Worm (Caenorhabditis elegans) whole organism, L2 larva: ENCODE measurements around the gene tmc-2.

Source experiments
- C34F6.9 ChIP-seq: fragments of 150-350 bp; optimal IDR thresholded peaks from 2 replicates; lab custom pipeline; 2014; ENCODE audit warnings: missing biosample characterization, missing genetic modification characterization
- Y55F3AM.14 ChIP-seq: fragments of 200-800 bp; sonication (Bioruptor generic); optimal IDR thresholded peaks from 2 replicates; lab custom pipeline; 2018; ENCODE audit warnings: mild to moderate bottlenecking, missing genetic modification characterization, missing compliant biosample characterization
- alr-1 ChIP-seq: fragments of 150-350 bp; optimal IDR thresholded peaks from 2 replicates; lab custom pipeline; 2014; ENCODE audit warnings: missing biosample characterization, missing genetic modification characterization
- ama-1 ChIP-seq: fragments of 150-350 bp; optimal IDR thresholded peaks from 2 replicates; lab custom pipeline; 2018; ENCODE audit warnings: inconsistent platforms
- blmp-1 ChIP-seq: sonication (generic microtip); optimal IDR thresholded peaks from 2 replicates; lab custom pipeline; 2017; ENCODE audit warnings: missing genetic modification characterization, mild to moderate bottlenecking, missing compliant biosample characterization, antibody characterized with exemption, moderate library complexity; ENCODE audit not compliant: insufficient read depth
- ceh-82 ChIP-seq: fragments of 150-350 bp; optimal IDR thresholded peaks from 2 replicates; lab custom pipeline; 2014; ENCODE audit warnings: missing biosample characterization, missing genetic modification characterization
- crh-2 ChIP-seq: sonication (generic microtip); optimal IDR thresholded peaks from 2 replicates; lab custom pipeline; 2017; ENCODE audit warnings: missing biosample characterization, missing genetic modification characterization
- egl-27 ChIP-seq: sonication (generic microtip); optimal IDR thresholded peaks from 3 replicates; lab custom pipeline; 2017; ENCODE audit warnings: missing biosample characterization, missing genetic modification reagents, missing genetic modification characterization
- elt-1 ChIP-seq: fragments of 150-350 bp; optimal IDR thresholded peaks from 2 replicates; lab custom pipeline; 2014; ENCODE audit warnings: missing biosample characterization, missing genetic modification characterization
- elt-3 ChIP-seq: sonication (generic microtip); optimal IDR thresholded peaks from 2 replicates; lab custom pipeline; 2017; ENCODE audit warnings: missing biosample characterization, missing genetic modification characterization
- fos-1 ChIP-seq: fragments of 150-350 bp; optimal IDR thresholded peaks from 2 replicates; lab custom pipeline; 2014; ENCODE audit warnings: missing biosample characterization, missing genetic modification characterization
- gmeb-1 ChIP-seq: fragments of 150-350 bp; optimal IDR thresholded peaks from 2 replicates; lab custom pipeline; 2014; ENCODE audit warnings: missing biosample characterization, missing genetic modification characterization
- lin-11 ChIP-seq: fragments of 150-350 bp; sonication (generic microtip); optimal IDR thresholded peaks from 2 replicates; lab custom pipeline; 2014; ENCODE audit warnings: missing biosample characterization, missing genetic modification characterization, inconsistent platforms, mixed read lengths
- lin-13 ChIP-seq: fragments of 150-350 bp; optimal IDR thresholded peaks from 2 replicates; lab custom pipeline; 2014; ENCODE audit warnings: missing biosample characterization, missing genetic modification reagents, missing genetic modification characterization
- lsy-2 ChIP-seq, 2 experiments: fragments of 150-350 bp in 1 of 2; sonication (generic microtip) in 1 of 2; optimal IDR thresholded peaks; 2 replicates each; lab custom pipeline; 2014 to 2017; ENCODE audit warnings: missing biosample characterization in 2 of 2, missing genetic modification characterization in 2 of 2
- mab-5 ChIP-seq: fragments of 150-350 bp; optimal IDR thresholded peaks from 2 replicates; lab custom pipeline; 2014; ENCODE audit warnings: missing biosample characterization, missing genetic modification characterization
- mdl-1 ChIP-seq, 2 experiments: fragments of 150-350 bp in 1 of 2; sonication (generic microtip) in 1 of 2; optimal IDR thresholded peaks; 2 replicates each; lab custom pipeline; 2017; ENCODE audit warnings: missing biosample characterization in 2 of 2, missing genetic modification characterization in 2 of 2
- nhr-10 ChIP-seq: sonication (generic microtip); optimal IDR thresholded peaks from 2 replicates; lab custom pipeline; 2017; ENCODE audit warnings: missing biosample characterization, missing genetic modification characterization
- nhr-11 ChIP-seq: fragments of 150-350 bp; optimal IDR thresholded peaks from 2 replicates; lab custom pipeline; 2014; ENCODE audit warnings: missing biosample characterization, missing genetic modification characterization
- nhr-129 ChIP-seq: fragments of 150-350 bp; optimal IDR thresholded peaks from 2 replicates; lab custom pipeline; 2014; ENCODE audit warnings: missing biosample characterization, missing genetic modification characterization
- nhr-21 ChIP-seq: fragments of 150-350 bp; optimal IDR thresholded peaks from 2 replicates; lab custom pipeline; 2014; ENCODE audit warnings: missing biosample characterization, missing genetic modification characterization
- nhr-237 ChIP-seq: fragments of 150-350 bp; optimal IDR thresholded peaks from 2 replicates; lab custom pipeline; 2014; ENCODE audit warnings: missing biosample characterization, missing genetic modification characterization
- nhr-25 ChIP-seq: fragments of 150-350 bp; sonication (generic microtip); optimal IDR thresholded peaks from 3 replicates; lab custom pipeline; 2014; ENCODE audit warnings: missing biosample characterization, missing genetic modification characterization
- nhr-6 ChIP-seq: fragments of 150-350 bp; optimal IDR thresholded peaks from 2 replicates; lab custom pipeline; 2014; ENCODE audit warnings: missing biosample characterization, missing genetic modification characterization
- nhr-77 ChIP-seq: fragments of 150-350 bp; optimal IDR thresholded peaks from 2 replicates; lab custom pipeline; 2014; ENCODE audit warnings: missing biosample characterization, missing genetic modification characterization
- peb-1 ChIP-seq: fragments of 150-350 bp; optimal IDR thresholded peaks from 2 replicates; lab custom pipeline; 2014; ENCODE audit warnings: missing biosample characterization, missing genetic modification characterization
- sem-4 ChIP-seq: fragments of 150-350 bp; optimal IDR thresholded peaks from 2 replicates; lab custom pipeline; 2014; ENCODE audit warnings: missing biosample characterization, missing genetic modification reagents, missing genetic modification characterization
- sma-9 ChIP-seq, 2 experiments: fragments of 150-350 bp in 1 of 2; sonication (generic microtip) in 1 of 2; optimal IDR thresholded peaks; 2 replicates each; lab custom pipeline; 2014 to 2016; ENCODE audit warnings: missing genetic modification characterization in 2 of 2, mild to moderate bottlenecking in 1 of 2, missing biosample characterization in 1 of 2, missing compliant biosample characterization in 1 of 2, missing genetic modification reagents in 1 of 2, moderate library complexity in 1 of 2
- snpc-4 ChIP-seq: fragments of 150-350 bp; optimal IDR thresholded peaks from 2 replicates; lab custom pipeline; 2014; ENCODE audit warnings: missing biosample characterization, missing genetic modification characterization
- unc-39 ChIP-seq: fragments of 150-350 bp; optimal IDR thresholded peaks from 2 replicates; lab custom pipeline; 2014; ENCODE audit warnings: missing biosample characterization, missing genetic modification characterization
- unc-55 ChIP-seq: fragments of 150-350 bp; sonication (generic microtip); optimal IDR thresholded peaks from 3 replicates; lab custom pipeline; 2014; ENCODE audit warnings: missing biosample characterization, missing genetic modification reagents, missing genetic modification characterization
- unc-62 ChIP-seq: fragments of 150-350 bp; optimal IDR thresholded peaks from 2 replicates; lab custom pipeline; 2014; ENCODE audit warnings: missing biosample characterization, missing genetic modification reagents, missing genetic modification characterization
- zag-1 ChIP-seq: fragments of 150-350 bp; optimal IDR thresholded peaks from 2 replicates; lab custom pipeline; 2014; ENCODE audit warnings: missing biosample characterization, missing genetic modification characterization
- ztf-11 ChIP-seq: sonication (generic microtip); optimal IDR thresholded peaks from 2 replicates; lab custom pipeline; 2017; ENCODE audit warnings: missing biosample characterization, missing genetic modification characterization
- ztf-4 ChIP-seq: fragments of 150-350 bp; optimal IDR thresholded peaks from 2 replicates; lab custom pipeline; 2014; ENCODE audit warnings: missing biosample characterization, missing genetic modification characterization

tmc-2 gene

ce11 chrX:9337832-9338231 lies 34.3 kb downstream of the tmc-2 start (continued):
- TF ChIP-seq snpc-4 = peak; percentile 8
- TF ChIP-seq, all 48 proteins: peak for 22

DNA sequence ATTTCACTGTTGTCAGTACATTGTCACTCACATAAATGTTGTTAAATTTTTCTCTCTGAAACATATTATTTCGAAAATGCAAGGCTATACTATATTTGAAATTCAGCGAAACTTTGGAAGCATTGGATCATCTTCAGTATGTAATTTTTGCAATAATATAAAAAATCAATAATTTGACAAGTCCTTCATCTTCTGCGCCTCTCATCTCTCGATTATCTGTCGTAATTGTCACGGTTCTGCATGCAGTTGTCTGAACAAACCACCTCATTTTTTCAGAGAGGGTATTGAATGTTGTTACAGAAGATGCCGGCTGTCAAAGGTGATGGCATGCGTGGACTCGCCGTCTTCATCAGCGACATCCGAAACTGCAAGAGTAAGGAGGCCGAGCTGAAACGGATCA lies 34.9 kb downstream of the tmc-2 start, which contains the start of gene apa-2:
Gene apa-2 (plus strand): TSS at position 301 of the 400 bp plus-strand sequence.
- TF ChIP-seq alr-1 (tag; lab: Kevin White, UChicago) (no peak), elt-3 (tag; lab: Kevin White, UChicago) (no peak), ceh-82 (tag; lab: Kevin White, UChicago) (no peak), nhr-77 (tag; lab: Kevin White, UChicago) (no peak), peb-1 (no peak), unc-62 (GFP tag; lab: Kevin White, UChicago) (no peak), crh-2 (tag; lab: Kevin White, UChicago) (no peak), ama-1 (lab: Kevin White, UChicago) (no peak), elt-1 (tag; lab: Kevin White, UChicago) (no peak)
- TF ChIP-seq, all 48 proteins: peak for 0

ce11 chrX:9347380-9347979 lies 44.0 kb downstream of the tmc-2 start, which contains the start of gene oga-1:
TSS of gene oga-1 (minus strand) at chrX:9347430.
- TF ChIP-seq snpc-4 (no peak), unc-55 (GFP tag; lab: Kevin White, UChicago) (peak; percentile 71), mdl-1 (tag; optimal IDR thresholded peaks at IDR 0.05; lab: Kevin White, UChicago) (peak; percentile 87 to 88), nhr-21 (tag; lab: Kevin White, UChicago) (peak; percentile 60), fos-1 (peak; percentile 77), lin-13 (GFP tag; lab: Kevin White, UChicago) (peak; percentile 60), gmeb-1 (tag; lab: Kevin White, UChicago) (no peak), alr-1 (tag; lab: Kevin White, UChicago) (no peak), ceh-82 (tag; lab: Kevin White, UChicago) (no peak), ztf-11 (tag; lab: Kevin White, UChicago) (no peak), unc-39 (no peak), ztf-4 (tag; lab: Kevin White, UChicago) (peak; percentile 54), nhr-10 (tag; lab: Kevin White, UChicago) (no peak), nhr-237 (tag; lab: Kevin White, UChicago) (no peak), lsy-2 (tag; optimal IDR thresholded peaks at IDR 0.05; lab: Kevin White, UChicago) (peak in 1 of 2 experiments; percentile 83), zag-1 (tag; lab: Kevin White, UChicago) (peak; percentile 4), blmp-1 (peak; percentile 24), Y55F3AM.14 (no peak), nhr-6 (tag; lab: Kevin White, UChicago) (peak; percentile 11), sma-9 (GFP tag; optimal IDR thresholded peaks at IDR 0.05; lab: Kevin White, UChicago) (peak; percentile 70), sma-9 (tag; optimal IDR thresholded peaks at IDR 0.05; lab: Kevin White, UChicago) (no peak), elt-3 (tag; lab: Kevin White, UChicago) (no peak), sem-4 (peak; percentile 11), nhr-25 (tag; lab: Kevin White, UChicago) (peak; percentile 73), nhr-11 (tag; lab: Kevin White, UChicago) (no peak), lin-11 (peak; percentile 33), mab-5 (tag; lab: Kevin White, UChicago) (peak; percentile 39), egl-27 (tag; lab: Kevin White, UChicago) (peak; percentile 18), crh-2 (tag; lab: Kevin White, UChicago) (peak; percentile 92), nhr-129 (tag; lab: Kevin White, UChicago) (peak; percentile 95), C34F6.9 (tag; lab: Kevin White, UChicago) (peak; percentile 94)

DNA sequence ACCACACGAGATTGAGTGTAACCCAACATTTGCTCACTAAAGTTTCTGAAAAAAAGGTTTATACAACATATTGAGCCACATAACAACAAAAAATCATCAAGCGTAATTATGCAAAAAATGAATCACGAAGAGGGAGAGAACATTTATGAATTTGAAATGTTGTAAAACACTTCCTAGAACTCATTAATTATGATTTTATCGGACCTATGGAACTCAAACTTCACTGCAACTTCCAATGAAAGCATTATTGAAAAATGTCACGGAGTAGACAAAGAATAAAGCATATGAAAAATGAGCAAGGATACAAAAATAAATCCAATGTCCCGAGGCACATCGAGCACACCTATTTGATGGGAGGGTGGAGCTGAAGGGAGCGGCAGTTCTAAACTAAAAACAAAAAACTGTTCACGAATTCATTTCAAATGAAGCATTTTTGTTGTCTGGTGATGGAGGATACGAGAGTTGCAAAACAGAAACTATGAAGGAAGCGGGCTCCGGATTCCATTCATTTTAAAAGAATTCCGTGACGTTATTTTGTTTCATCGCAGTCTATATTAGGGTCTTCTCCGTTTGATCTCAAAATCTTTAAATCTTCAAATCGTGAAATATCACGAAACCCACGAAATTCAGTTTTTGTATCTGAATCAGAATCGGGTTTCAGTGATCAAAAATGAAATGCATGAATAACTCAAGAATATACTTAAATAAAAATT lies 46.5 kb downstream of the tmc-2 start, which contains the start of gene flp-20:
Gene flp-20 (minus strand): TSS at position 51 of the 713 bp plus-strand sequence.
- TF ChIP-seq unc-55 (GFP tag; lab: Kevin White, UChicago) (peak; percentile 56), nhr-129 (tag; lab: Kevin White, UChicago) (no peak), snpc-4 (no peak), ztf-4 (tag; lab: Kevin White, UChicago) (no peak)
- TF ChIP-seq, all 48 proteins: peak for 1
